Worm (Caenorhabditis elegans) whole organism, L1 larva: ENCODE data around the gene sid-5.
"Not testable (repeated sequence)": the region's sequence is repeated elsewhere in the genome, so short reads cannot be mapped to it uniquely, and the experiment has no call there.

Source experiments
- F16B12.6 ChIP-seq: fragments of 150-350 bp; optimal IDR thresholded peaks from 2 replicates; lab custom pipeline; 2014; ENCODE audit warnings: missing biosample characterization, missing genetic modification characterization
- Y116A8C.19 ChIP-seq: sonication (generic microtip); optimal IDR thresholded peaks from 2 replicates; lab custom pipeline; 2016; ENCODE audit warnings: missing compliant biosample characterization, missing genetic modification characterization, borderline replicate concordance
- aly-2 ChIP-seq: fragments of 150-350 bp; optimal IDR thresholded peaks from 2 replicates; lab custom pipeline; 2014; ENCODE audit warnings: missing biosample characterization, missing genetic modification characterization
- ceh-63 ChIP-seq: fragments of 200-800 bp; sonication (Bioruptor generic); optimal IDR thresholded peaks from 2 replicates; lab custom pipeline; 2018; ENCODE audit warnings: mild to moderate bottlenecking, missing genetic modification characterization, missing compliant biosample characterization
- efl-1 ChIP-seq, 4 experiments: fragments of 150-350 bp; optimal IDR thresholded peaks in 3 of 4; peaks in 1 of 4; 1 replicate in 1 of 4; 2 replicates in 3 of 4; lab custom pipeline; 2014; ENCODE audit warnings: missing biosample characterization in 2 of 4, missing genetic modification characterization in 2 of 4, missing genetic modification reagents in 2 of 4
- egl-27 ChIP-seq, 2 experiments: fragments of 150-350 bp in 1 of 2; sonication (generic microtip); optimal IDR thresholded peaks; 3 replicates each; lab custom pipeline; 2017 to 2018; ENCODE audit warnings: missing biosample characterization in 2 of 2, missing genetic modification characterization in 2 of 2, missing genetic modification reagents in 2 of 2
- elt-3 ChIP-seq, 6 experiments: fragments of 150-350 bp in 1 of 6; sonication (generic microtip); optimal IDR thresholded peaks; 2 replicates each; lab custom pipeline; 2017 to 2018; ENCODE audit warnings: missing biosample characterization in 6 of 6, missing genetic modification characterization in 6 of 6, inconsistent platforms in 1 of 6
- ets-5 ChIP-seq: fragments of 200-800 bp; sonication (Bioruptor generic); IDR thresholded peaks from 2 replicates; pipeline ENCODE4 v1.3.6; 2022; ENCODE audit warnings: missing genetic modification characterization, missing compliant biosample characterization
- fkh-10 ChIP-seq: sonication (generic microtip); optimal IDR thresholded peaks from 2 replicates; lab custom pipeline; 2017; ENCODE audit warnings: missing biosample characterization, missing genetic modification reagents, missing genetic modification characterization
- fkh-8 ChIP-seq: sonication (generic microtip); optimal IDR thresholded peaks from 2 replicates; lab custom pipeline; 2016; ENCODE audit warnings: mild to moderate bottlenecking, missing genetic modification characterization, missing compliant biosample characterization
- grh-1 ChIP-seq: fragments of 200-800 bp; sonication (Bioruptor generic); IDR thresholded peaks from 2 replicates; pipeline ENCODE4 v1.3.6; 2022; ENCODE audit warnings: missing genetic modification reagents, missing genetic modification characterization, missing compliant biosample characterization
- hlh-17 ChIP-seq: fragments of 200-800 bp; sonication (Bioruptor generic); optimal IDR thresholded peaks from 2 replicates; lab custom pipeline; 2018; ENCODE audit warnings: missing genetic modification characterization, mild to moderate bottlenecking, missing compliant biosample characterization, moderate library complexity, borderline replicate concordance
- lin-14 ChIP-seq: fragments of 200-800 bp; sonication (Bioruptor generic); optimal IDR thresholded peaks from 2 replicates; lab custom pipeline; 2018; ENCODE audit warnings: mild to moderate bottlenecking, missing genetic modification characterization, moderate library complexity, missing compliant biosample characterization
- lir-3 ChIP-seq: sonication (generic microtip); optimal IDR thresholded peaks from 2 replicates; lab custom pipeline; 2016; ENCODE audit warnings: mild to moderate bottlenecking, missing genetic modification characterization, moderate library complexity, missing compliant biosample characterization; ENCODE audit not compliant: poor library complexity
- mdl-1 ChIP-seq, 2 experiments: fragments of 150-350 bp; optimal IDR thresholded peaks; 2 replicates each; lab custom pipeline; 2014 to 2017; ENCODE audit warnings: missing biosample characterization in 2 of 2, missing genetic modification characterization in 2 of 2, inconsistent platforms in 1 of 2
- nhr-12 ChIP-seq: sonication (generic microtip); optimal IDR thresholded peaks from 2 replicates; lab custom pipeline; 2017; ENCODE audit warnings: missing biosample characterization, missing genetic modification characterization
- nhr-19 ChIP-seq: fragments of 200-800 bp; sonication (Bioruptor generic); conservative IDR thresholded peaks from 2 replicates; pipeline ENCODE4 v1.3.6; 2022; ENCODE audit warnings: missing genetic modification characterization, missing compliant biosample characterization
- nhr-20 ChIP-seq: sonication (generic microtip); optimal IDR thresholded peaks from 2 replicates; lab custom pipeline; 2016; ENCODE audit warnings: mild to moderate bottlenecking, missing genetic modification characterization, missing compliant biosample characterization
- nhr-47 ChIP-seq: sonication (generic microtip); optimal IDR thresholded peaks from 2 replicates; lab custom pipeline; 2016; ENCODE audit warnings: mild to moderate bottlenecking, missing genetic modification characterization, moderate library complexity, missing compliant biosample characterization
- nhr-77 ChIP-seq: fragments of 150-350 bp; optimal IDR thresholded peaks from 2 replicates; lab custom pipeline; 2014; ENCODE audit warnings: missing biosample characterization, missing genetic modification characterization
- pag-3 ChIP-seq: sonication (generic microtip); optimal IDR thresholded peaks from 2 replicates; lab custom pipeline; 2017; ENCODE audit warnings: missing genetic modification characterization, mild to moderate bottlenecking, missing compliant biosample characterization, antibody characterized with exemption, borderline replicate concordance; ENCODE audit not compliant: insufficient read depth
- pax-3 ChIP-seq: fragments of 200-800 bp; sonication (Bioruptor generic); optimal IDR thresholded peaks from 2 replicates; lab custom pipeline; 2018; ENCODE audit warnings: mild to moderate bottlenecking, missing genetic modification characterization, moderate library complexity, missing compliant biosample characterization
- sox-4 ChIP-seq: sonication (generic microtip); optimal IDR thresholded peaks from 2 replicates; lab custom pipeline; 2016; ENCODE audit warnings: missing genetic modification characterization, missing compliant biosample characterization
- sptf-1 ChIP-seq: fragments of 150-350 bp; optimal IDR thresholded peaks from 2 replicates; lab custom pipeline; 2014; ENCODE audit warnings: missing biosample characterization, missing genetic modification characterization
- sup-37 ChIP-seq: fragments of 200-800 bp; sonication (Bioruptor generic); optimal IDR thresholded peaks from 2 replicates; lab custom pipeline; 2018; ENCODE audit warnings: mild to moderate bottlenecking, missing genetic modification characterization, missing compliant biosample characterization
- swsn-7 ChIP-seq: sonication (generic microtip); optimal IDR thresholded peaks from 2 replicates; lab custom pipeline; 2016; ENCODE audit warnings: missing genetic modification characterization, missing compliant biosample characterization
- tbx-2 ChIP-seq: sonication (generic microtip); optimal IDR thresholded peaks from 2 replicates; lab custom pipeline; 2016; ENCODE audit warnings: missing genetic modification characterization, missing compliant biosample characterization
- tlp-1 ChIP-seq: fragments of 150-350 bp; optimal IDR thresholded peaks from 2 replicates; lab custom pipeline; 2014; ENCODE audit warnings: missing biosample characterization, missing genetic modification characterization
- unc-86 ChIP-seq: sonication (generic microtip); optimal IDR thresholded peaks from 2 replicates; lab custom pipeline; 2016; ENCODE audit warnings: missing genetic modification characterization, missing compliant biosample characterization
- vab-15 ChIP-seq: sonication (generic microtip); optimal IDR thresholded peaks from 2 replicates; lab custom pipeline; 2017; ENCODE audit warnings: missing genotype, mild to moderate bottlenecking, missing genetic modification characterization, missing compliant biosample characterization
- ztf-4 ChIP-seq: fragments of 150-350 bp; optimal IDR thresholded peaks from 2 replicates; lab custom pipeline; 2014; ENCODE audit warnings: missing biosample characterization, missing genetic modification characterization

Gene sid-5

ce11 chrX:6868669-6869068, 35.9 kb upstream of the sid-5 start, which contains the start of gene C53B7.6:
Gene C53B7.6, minus strand, starts transcription at chrX:6868769.
- not testable (repeated sequence) for TF ChIP-seq nhr-77; lin-14 (GFP tag; lab: Kevin White, UChicago); aly-2

- TF ChIP-seq sox-4 (tag; lab: Kevin White, UChicago) = no peak
- no peak for TF ChIP-seq nhr-20 (tag; lab: Kevin White, UChicago)
- TF ChIP-seq vab-15 (tag; lab: Kevin White, UChicago) = no peak
- no peak for TF ChIP-seq nhr-19 (GFP tag; lab: Robert Waterston, UW)
- TF ChIP-seq F16B12.6 (tag; lab: Kevin White, UChicago) = no peak
These were observed 29.8 kb upstream of the sid-5 start, which contains the start of gene F41C6.4 for ce11 chrX:6874723-6875122. Gene F41C6.4, minus strand, starts transcription at chrX:6874823.

- TF ChIP-seq hlh-17 (no peak), swsn-7 (tag; lab: Kevin White, UChicago) (no peak)
These were observed 29.2 kb upstream of the sid-5 start for ce11 chrX:6875273-6875672.

ce11 chrX:6877436-6877835, 27.1 kb upstream of the sid-5 start, which contains the start of gene col-173:
Gene col-173, minus strand, starts transcription at chrX:6877536.
- TF ChIP-seq elt-3 (tag; optimal IDR thresholded peaks at IDR 0.05; lab: Kevin White, UChicago) (no peak), efl-1 (optimal IDR thresholded peaks at IDR 0.05; lab: Kevin White, UChicago) (no peak), efl-1 (GFP tag; optimal IDR thresholded peaks at IDR 0.05 in 1 of 2; lab: Kevin White, UChicago) (peak in 1 of 2 experiments; percentile 46), lin-14 (GFP tag; lab: Kevin White, UChicago) (no peak), tlp-1 (tag; lab: Kevin White, UChicago) (no peak), sup-37 (GFP tag; lab: Kevin White, UChicago) (no peak)

ce11 chrX:6881795-6882194, 22.7 kb upstream of the sid-5 start, which contains the start of gene F41C6.6:
Gene F41C6.6, minus strand, starts transcription at chrX:6881895.
- TF ChIP-seq ztf-4 (tag; lab: Kevin White, UChicago); egl-27 (tag; optimal IDR thresholded peaks at IDR 0.05; lab: Kevin White, UChicago); nhr-47: not testable (repeated sequence)

- TF ChIP-seq pag-3 (tag; lab: Kevin White, UChicago) (no peak), mdl-1 (tag; optimal IDR thresholded peaks at IDR 0.05; lab: Kevin White, UChicago) (no peak), hlh-17 (no peak), ets-5 (GFP tag; lab: Robert Waterston, UW) (no peak), nhr-12 (tag; lab: Kevin White, UChicago) (no peak), Y116A8C.19 (tag; lab: Kevin White, UChicago) (no peak), tbx-2 (tag; lab: Kevin White, UChicago) (no peak), grh-1 (GFP tag; lab: Robert Waterston, UW) (no peak), fkh-10 (GFP tag; lab: Kevin White, UChicago) (no peak), sptf-1 (tag; lab: Kevin White, UChicago) (no peak), lir-3 (tag; lab: Kevin White, UChicago) (no peak), fkh-8 (tag; lab: Kevin White, UChicago) (no peak), unc-86 (no peak), pax-3 (tag; lab: Kevin White, UChicago) (no peak), ceh-63 (no peak)
These were observed 20.1 kb upstream of the sid-5 start for ce11 chrX:6884439-6884838.
